Fruit fly (Drosophila melanogaster) whole organism, larva: Measurements from ENCODE around the gene CG13137.

Experiments
- noc ChIP-seq: fragments of 200-800 bp; sonication (Bioruptor generic); optimal IDR thresholded peaks from 3 replicates; lab custom pipeline; 2019; ENCODE audit warnings: missing biosample characterization, mild to moderate bottlenecking, missing genetic modification characterization, moderate library complexity

Gene CG13137

dm6 chr2L:10206633-10207162 is 34.2 kb downstream of the CG13137 start, which contains the start of gene Snx17:
Gene Snx17, minus strand, starts transcription at chr2L:10206961.
- no peak for TF ChIP-seq noc (tag; lab: Kevin White, UChicago)

- TF ChIP-seq noc (tag; lab: Kevin White, UChicago): no peak
Observed at dm6 chr2L:10208799-10209794, 36.6 kb downstream of the CG13137 start, which contains the start of gene CG5731. Gene CG5731, minus strand, starts transcription at chr2L:10209744.

- no peak for TF ChIP-seq noc (tag; lab: Kevin White, UChicago)
Observed at dm6 chr2L:10210631-10211557, 38.4 kb downstream of the CG13137 start, which contains the start of the genes CG5727 and ath. Gene CG5727, minus strand, starts transcription at chr2L:10210681. Gene ath, plus strand, starts transcription at chr2L:10211143.

dm6 chr2L:10220010-10220409 is 47.5 kb downstream of the CG13137 start:
- no peak for TF ChIP-seq noc (tag; lab: Kevin White, UChicago)

dm6 chr2L:10220501-10221386 is 48.2 kb downstream of the CG13137 start, which contains the start of the genes Npc1a and Prosalpha6:
Gene Npc1a, minus strand, starts transcription at chr2L:10221216.
Gene Prosalpha6, plus strand, starts transcription at chr2L:10221351.
- no peak for TF ChIP-seq noc (tag; lab: Kevin White, UChicago)

- TF ChIP-seq noc (tag; lab: Kevin White, UChicago): no peak
Observed at dm6 chr2L:10221387-10221705, 48.8 kb downstream of the CG13137 start.

dm6 chr2L:10222550-10223231 is 50.2 kb downstream of the CG13137 start, which contains the start of gene Bcs1:
Gene Bcs1, plus strand, starts transcription at chr2L:10222657.
- no peak for TF ChIP-seq noc (tag; lab: Kevin White, UChicago)
